Fruit fly (Drosophila melanogaster) whole organism, embryonic: ENCODE measurements around the gene Prm.

Experiments used
- Aef1 ChIP-seq: fragments of 200-800 bp; sonication (Bioruptor generic); IDR thresholded peaks from 3 replicates; pipeline ENCODE4 v1.3.6; 2022; ENCODE audit warnings: missing biosample characterization, missing genetic modification characterization
- Bgb ChIP-seq: fragments of 200-800 bp; sonication (Bioruptor generic); IDR thresholded peaks from 2 replicates; pipeline ENCODE4 v1.3.6; 2022; ENCODE audit warnings: missing biosample characterization, missing genetic modification characterization; ENCODE audit not compliant: partially characterized antibody
- CG10274 ChIP-seq: fragments of 200-800 bp; sonication (Bioruptor generic); optimal IDR thresholded peaks from 3 replicates; lab custom pipeline; 2017; ENCODE audit warnings: missing biosample characterization, mild to moderate bottlenecking, missing genetic modification characterization
- CG11504 ChIP-seq: fragments of 200-800 bp; sonication (Bioruptor generic); optimal IDR thresholded peaks from 3 replicates; lab custom pipeline; 2019; ENCODE audit warnings: missing biosample characterization, mild to moderate bottlenecking, missing genetic modification characterization, moderate library complexity
- CG12071 ChIP-seq: fragments of 200-800 bp; sonication (Bioruptor generic); optimal IDR thresholded peaks from 3 replicates; lab custom pipeline; 2018; ENCODE audit warnings: missing biosample characterization, mild to moderate bottlenecking, missing genetic modification characterization
- CG12236 ChIP-seq: fragments of 200-800 bp; sonication (Bioruptor generic); optimal IDR thresholded peaks from 2 replicates; lab custom pipeline; 2016; ENCODE audit warnings: missing biosample characterization, missing genetic modification characterization
- CG13123 ChIP-seq: fragments of 200-800 bp; sonication (Bioruptor generic); optimal IDR thresholded peaks from 2 replicates; lab custom pipeline; 2016; ENCODE audit warnings: missing biosample characterization, missing genetic modification characterization
- CG15011 ChIP-seq: fragments of 200-800 bp; sonication (Bioruptor generic); optimal IDR thresholded peaks from 3 replicates; lab custom pipeline; 2018; ENCODE audit warnings: missing biosample characterization, mild to moderate bottlenecking, missing genetic modification characterization
- CG15479 ChIP-seq: fragments of 200-800 bp; sonication (Bioruptor generic); optimal IDR thresholded peaks from 3 replicates; lab custom pipeline; 2019; ENCODE audit warnings: missing biosample characterization, mild to moderate bottlenecking, missing genetic modification characterization, moderate library complexity
- CG1647 ChIP-seq: fragments of 200-800 bp; sonication (Bioruptor generic); optimal IDR thresholded peaks from 3 replicates; lab custom pipeline; 2016; ENCODE audit warnings: missing biosample characterization, missing genetic modification characterization
- CG17802 ChIP-seq: fragments of 200-800 bp; sonication (Bioruptor generic); optimal IDR thresholded peaks from 2 replicates; lab custom pipeline; 2018; ENCODE audit warnings: missing biosample characterization, mild to moderate bottlenecking, missing genetic modification characterization, moderate library complexity
- CG33557 ChIP-seq: fragments of 200-800 bp; sonication (Bioruptor generic); optimal IDR thresholded peaks from 2 replicates; lab custom pipeline; 2019; ENCODE audit warnings: missing biosample characterization, mild to moderate bottlenecking, missing genetic modification characterization, moderate library complexity
- CG3407 ChIP-seq: fragments of 200-800 bp; sonication (Bioruptor generic); optimal IDR thresholded peaks from 2 replicates; lab custom pipeline; 2018; ENCODE audit warnings: missing biosample characterization, mild to moderate bottlenecking, missing genetic modification characterization
- CG3847 ChIP-seq: fragments of 200-800 bp; sonication (Bioruptor generic); IDR thresholded peaks from 2 replicates; pipeline ENCODE4 v1.3.6; 2022; ENCODE audit warnings: missing biosample characterization, missing genetic modification characterization
- CG6254 ChIP-seq: fragments of 200-800 bp; sonication (Bioruptor generic); optimal IDR thresholded peaks from 3 replicates; lab custom pipeline; 2017; ENCODE audit warnings: mild to moderate bottlenecking, missing biosample characterization, missing genetic modification reagents, missing genetic modification characterization
- CG6765 ChIP-seq: fragments of 200-800 bp; sonication (Bioruptor generic); optimal IDR thresholded peaks from 3 replicates; lab custom pipeline; 2017; ENCODE audit warnings: missing biosample characterization, mild to moderate bottlenecking, missing genetic modification characterization
- CG7372 ChIP-seq: fragments of 200-800 bp; sonication (Bioruptor generic); IDR thresholded peaks from 2 replicates; pipeline ENCODE4 v1.3.6; 2022; ENCODE audit warnings: missing biosample characterization, missing genetic modification characterization
- CG7556 ChIP-seq: fragments of 200-800 bp; sonication (Bioruptor generic); optimal IDR thresholded peaks from 2 replicates; lab custom pipeline; 2017; ENCODE audit warnings: missing biosample characterization, mild to moderate bottlenecking, missing genetic modification characterization
- CG7928 ChIP-seq: fragments of 200-800 bp; sonication (Bioruptor generic); optimal IDR thresholded peaks from 2 replicates; lab custom pipeline; 2017; ENCODE audit warnings: missing biosample characterization, mild to moderate bottlenecking, missing genetic modification characterization
- CG8478 ChIP-seq: fragments of >200 bp; optimal IDR thresholded peaks from 2 replicates; lab custom pipeline; 2018
- CG9609 ChIP-seq: fragments of 200-800 bp; sonication (Bioruptor generic); optimal IDR thresholded peaks from 3 replicates; lab custom pipeline; 2016; ENCODE audit warnings: missing biosample characterization, missing genetic modification characterization
- CoRest ChIP-seq: fragments of 200-800 bp; sonication (Bioruptor generic); optimal IDR thresholded peaks from 3 replicates; lab custom pipeline; 2018; ENCODE audit warnings: missing biosample characterization, mild to moderate bottlenecking, missing genetic modification characterization, moderate library complexity
- ERR ChIP-seq: fragments of 200-800 bp; sonication (Bioruptor generic); optimal IDR thresholded peaks from 2 replicates; lab custom pipeline; 2016; ENCODE audit warnings: missing biosample characterization, missing genetic modification characterization
- Ets97D ChIP-seq: fragments of 200-800 bp; sonication (Bioruptor generic); optimal IDR thresholded peaks from 3 replicates; lab custom pipeline; 2016; ENCODE audit warnings: missing biosample characterization, missing genetic modification characterization
- HLH54F ChIP-seq: fragments of 200-800 bp; sonication (Bioruptor generic); optimal IDR thresholded peaks from 3 replicates; lab custom pipeline; 2016; ENCODE audit warnings: missing biosample characterization, missing genetic modification characterization
- Lhr ChIP-seq: fragments of 200-800 bp; sonication (Bioruptor generic); optimal IDR thresholded peaks from 3 replicates; lab custom pipeline; 2017; ENCODE audit warnings: mild to moderate bottlenecking, missing biosample characterization, missing genetic modification reagents, missing genetic modification characterization
- Max ChIP-seq: fragments of 200-800 bp; sonication (Bioruptor generic); optimal IDR thresholded peaks from 2 replicates; lab custom pipeline; 2016; ENCODE audit warnings: missing biosample characterization, mild to moderate bottlenecking, missing genetic modification characterization
- NC2α ChIP-seq: fragments of 200-800 bp; sonication (Bioruptor generic); optimal IDR thresholded peaks from 2 replicates; lab custom pipeline; 2016; ENCODE audit warnings: missing biosample characterization, missing genetic modification characterization
- NfI ChIP-seq: fragments of 200-800 bp; sonication (Bioruptor generic); optimal IDR thresholded peaks from 3 replicates; lab custom pipeline; 2018; ENCODE audit warnings: missing biosample characterization, mild to moderate bottlenecking, missing genetic modification characterization, moderate library complexity
- PHDP ChIP-seq: fragments of 200-800 bp; sonication (Bioruptor generic); optimal IDR thresholded peaks from 3 replicates; lab custom pipeline; 2018; ENCODE audit warnings: missing biosample characterization, mild to moderate bottlenecking, missing genetic modification characterization, moderate library complexity
- Rfx ChIP-seq: fragments of 200-800 bp; sonication (Bioruptor generic); IDR thresholded peaks from 2 replicates; pipeline ENCODE4 v1.3.6; 2022; ENCODE audit warnings: missing biosample characterization, missing genetic modification characterization
- ac ChIP-seq: fragments of 200-800 bp; sonication (Bioruptor generic); optimal IDR thresholded peaks from 3 replicates; lab custom pipeline; 2017; ENCODE audit warnings: missing biosample characterization, mild to moderate bottlenecking, missing genetic modification characterization
- amos ChIP-seq: fragments of 200-800 bp; sonication (Bioruptor generic); IDR thresholded peaks from 2 replicates; pipeline ENCODE4 v1.3.6; 2022; ENCODE audit warnings: missing biosample characterization, missing genetic modification characterization; ENCODE audit not compliant: partially characterized antibody
- chinmo ChIP-seq: fragments of 200-800 bp; sonication (Bioruptor generic); IDR thresholded peaks from 4 replicates; pipeline ENCODE4 v1.3.6; 2022; ENCODE audit warnings: missing biosample characterization, missing genetic modification characterization; ENCODE audit not compliant: partially characterized antibody
- chn ChIP-seq: fragments of 200-800 bp; sonication (Bioruptor generic); optimal IDR thresholded peaks from 2 replicates; lab custom pipeline; 2016; ENCODE audit warnings: missing biosample characterization, missing genetic modification characterization
- croc ChIP-seq: fragments of 200-800 bp; sonication (Bioruptor generic); conservative IDR thresholded peaks from 3 replicates; pipeline ENCODE4 v1.3.6; 2022; ENCODE audit warnings: missing biosample characterization, missing genetic modification characterization
- dm ChIP-seq: fragments of 200-800 bp; sonication (Bioruptor generic); optimal IDR thresholded peaks from 3 replicates; lab custom pipeline; 2016; ENCODE audit warnings: missing biosample characterization, missing genetic modification characterization
- dmrt11E ChIP-seq: fragments of 200-800 bp; sonication (Bioruptor generic); optimal IDR thresholded peaks from 3 replicates; lab custom pipeline; 2018; ENCODE audit warnings: missing biosample characterization, mild to moderate bottlenecking, missing genetic modification characterization, moderate library complexity
- fd96Cb ChIP-seq: fragments of 200-800 bp; sonication (Bioruptor generic); optimal IDR thresholded peaks from 2 replicates; lab custom pipeline; 2018; ENCODE audit warnings: missing biosample characterization, mild to moderate bottlenecking, missing genetic modification characterization, moderate library complexity
- ftz-f1 ChIP-seq: fragments of 200-800 bp; sonication (Bioruptor generic); optimal IDR thresholded peaks from 2 replicates; lab custom pipeline; 2016; ENCODE audit warnings: missing biosample characterization, missing genetic modification characterization
- inv ChIP-seq: fragments of 200-800 bp; sonication (Bioruptor generic); IDR thresholded peaks from 2 replicates; pipeline ENCODE4 v1.3.6; 2022; ENCODE audit warnings: missing biosample characterization, missing genetic modification characterization; ENCODE audit not compliant: partially characterized antibody
- nau ChIP-seq: fragments of 200-800 bp; sonication (Bioruptor generic); optimal IDR thresholded peaks from 3 replicates; lab custom pipeline; 2017; ENCODE audit warnings: missing biosample characterization, mild to moderate bottlenecking, missing genetic modification characterization, missing genetic modification reagents
- nom ChIP-seq: fragments of 200-800 bp; sonication (Bioruptor generic); optimal IDR thresholded peaks from 2 replicates; lab custom pipeline; 2017; ENCODE audit warnings: missing biosample characterization, missing genetic modification characterization, mild to moderate bottlenecking, moderate library complexity, missing genetic modification reagents
- pum ChIP-seq: fragments of 200-800 bp; sonication (Bioruptor generic); optimal IDR thresholded peaks from 2 replicates; lab custom pipeline; 2016; ENCODE audit warnings: missing biosample characterization, missing genetic modification characterization
- salm ChIP-seq: fragments of 200-800 bp; sonication (Bioruptor generic); optimal IDR thresholded peaks from 2 replicates; lab custom pipeline; 2018; ENCODE audit warnings: missing biosample characterization, mild to moderate bottlenecking, missing genetic modification characterization
- sens-2 ChIP-seq: fragments of 200-800 bp; sonication (Bioruptor generic); IDR thresholded peaks from 2 replicates; pipeline ENCODE4 v1.3.6; 2022; ENCODE audit warnings: missing biosample characterization, missing genetic modification characterization
- sob ChIP-seq: fragments of 200-800 bp; sonication (Bioruptor generic); IDR thresholded peaks from 2 replicates; pipeline ENCODE4 v1.3.6; 2022; ENCODE audit warnings: missing biosample characterization, missing genetic modification characterization
- tap ChIP-seq: fragments of 200-800 bp; optimal IDR thresholded peaks from 3 replicates; lab custom pipeline; 2019; ENCODE audit warnings: missing biosample characterization, mild to moderate bottlenecking, missing genetic modification characterization, moderate library complexity
- trem ChIP-seq: fragments of 200-800 bp; optimal IDR thresholded peaks from 3 replicates; lab custom pipeline; 2019; ENCODE audit warnings: missing biosample characterization, mild to moderate bottlenecking, missing genetic modification characterization, moderate library complexity
- tup ChIP-seq: fragments of 200-800 bp; sonication (Bioruptor generic); optimal IDR thresholded peaks from 2 replicates; lab custom pipeline; 2016; ENCODE audit warnings: missing biosample characterization, mild to moderate bottlenecking, missing genetic modification characterization, moderate library complexity
- tx ChIP-seq: fragments of 200-800 bp; sonication (Bioruptor generic); optimal IDR thresholded peaks from 2 replicates; lab custom pipeline; 2016; ENCODE audit warnings: missing biosample characterization, missing genetic modification characterization

The Prm gene

dm6 chr3L:8697862-8698261 lies 47.2 kb downstream of the Prm start (continued):
- TF ChIP-seq tup (GFP tag; lab: Kevin White, UChicago), result no peak
- TF ChIP-seq HLH54F (GFP tag; lab: Kevin White, UChicago), result no peak
- TF ChIP-seq ac (GFP tag; lab: Kevin White, UChicago), result no peak
- TF ChIP-seq CG15479, result no peak
- no peak for TF ChIP-seq CG13123 (GFP tag; lab: Kevin White, UChicago)
- no peak for TF ChIP-seq Rfx (GFP tag; lab: Robert Waterston, UW)
- TF ChIP-seq croc (GFP tag; lab: Robert Waterston, UW), result no peak
- TF ChIP-seq Aef1 (GFP tag; lab: Robert Waterston, UW), result no peak
- no peak for TF ChIP-seq sens-2 (GFP tag; lab: Robert Waterston, UW)
- TF ChIP-seq CG6254, result no peak
- TF ChIP-seq CG3847, result no peak
- no peak for TF ChIP-seq CG7372 (GFP tag; lab: Robert Waterston, UW)
- TF ChIP-seq CG10274, result no peak
- TF ChIP-seq CG12236 (GFP tag; lab: Kevin White, UChicago), result no peak
- TF ChIP-seq trem (tag; lab: Kevin White, UChicago), result no peak
- no peak for TF ChIP-seq nau (GFP tag; lab: Kevin White, UChicago)
- no peak for TF ChIP-seq dm
- no peak for TF ChIP-seq sob (GFP tag; lab: Robert Waterston, UW)
- no peak for TF ChIP-seq NC2α
- TF ChIP-seq salm (tag; lab: Kevin White, UChicago), result no peak
- TF ChIP-seq Max (GFP tag; lab: Kevin White, UChicago), result no peak
- no peak for TF ChIP-seq CG7928 (GFP tag; lab: Kevin White, UChicago)
- no peak for TF ChIP-seq chn
- TF ChIP-seq ftz-f1, result no peak
- TF ChIP-seq PHDP, result no peak
- peak; percentile 93 for TF ChIP-seq nom
- no peak for TF ChIP-seq CG17802 (tag; lab: Kevin White, UChicago)
- no peak for TF ChIP-seq tx (GFP tag; lab: Kevin White, UChicago)
- no peak for TF ChIP-seq CoRest (tag; lab: Kevin White, UChicago)
- TF ChIP-seq Lhr (GFP tag; lab: Kevin White, UChicago), result no peak
- TF ChIP-seq ERR (GFP tag; lab: Kevin White, UChicago), result no peak
- TF ChIP-seq CG7556 (GFP tag; lab: Kevin White, UChicago), result no peak
- no peak for TF ChIP-seq tap (tag; lab: Kevin White, UChicago)
- TF ChIP-seq CG3407 (GFP tag; lab: Kevin White, UChicago), result no peak
- TF ChIP-seq chinmo, result peak; percentile 89; the same call in 3 of the 4 replicates
- TF ChIP-seq CG15011 (GFP tag; lab: Kevin White, UChicago), result no peak
- no peak for TF ChIP-seq Ets97D (GFP tag; lab: Kevin White, UChicago)
- no peak for TF ChIP-seq CG9609 (GFP tag; lab: Kevin White, UChicago)
- TF ChIP-seq amos (GFP tag; lab: Robert Waterston, UW), result peak; percentile 12; the same call in 1 of the 2 replicates
- TF ChIP-seq inv (GFP tag; lab: Robert Waterston, UW), result no peak
- no peak for TF ChIP-seq fd96Cb
- TF ChIP-seq dmrt11E (tag; lab: Kevin White, UChicago), result no peak
- peak; percentile 31; the same call in 1 of the 2 replicates for TF ChIP-seq Bgb (GFP tag; lab: Robert Waterston, UW)
- TF ChIP-seq CG33557 (GFP tag; lab: Kevin White, UChicago), result no peak
- TF ChIP-seq pum (GFP tag; lab: Kevin White, UChicago), result no peak
- TF ChIP-seq CG1647 (GFP tag; lab: Kevin White, UChicago), result no peak
- no peak for TF ChIP-seq CG8478
- no peak for TF ChIP-seq CG6765 (GFP tag; lab: Kevin White, UChicago)
- no peak for TF ChIP-seq NfI (GFP tag; lab: Kevin White, UChicago)
- no peak for TF ChIP-seq CG11504 (tag; lab: Kevin White, UChicago)
- no peak for TF ChIP-seq CG12071
